Worm (Caenorhabditis elegans) whole organism, L4 larva: ENCODE measurements around the gene C17H12.11.

Experiments
- F26F4.8 ChIP-seq: fragments of 200-800 bp; sonication (Bioruptor generic); conservative IDR thresholded peaks from 2 replicates; pipeline ENCODE4 v1.3.6; 2022; ENCODE audit warnings: missing genetic modification characterization, missing compliant biosample characterization
- ceh-44 ChIP-seq: fragments of 200-800 bp; sonication (Bioruptor generic); IDR thresholded peaks from 2 replicates; pipeline ENCODE4 v1.3.6; 2022; ENCODE audit warnings: missing genetic modification reagents, missing genetic modification characterization, missing compliant biosample characterization
- dpl-1 ChIP-seq: fragments of 150-350 bp; optimal IDR thresholded peaks from 2 replicates; lab custom pipeline; 2014; ENCODE audit warnings: missing biosample characterization, missing genetic modification reagents, missing genetic modification characterization
- fkh-10 ChIP-seq: fragments of 150-350 bp; optimal IDR thresholded peaks from 2 replicates; lab custom pipeline; 2014; ENCODE audit warnings: missing biosample characterization, missing genetic modification reagents, missing genetic modification characterization
- hlh-30 ChIP-seq: sonication (generic microtip); optimal IDR thresholded peaks from 2 replicates; lab custom pipeline; 2017; ENCODE audit warnings: antibody characterized with exemption, mild to moderate bottlenecking, missing genetic modification characterization, missing compliant biosample characterization; ENCODE audit not compliant: insufficient read depth
- hmg-1.1 ChIP-seq: fragments of 200-800 bp; sonication (Bioruptor generic); IDR thresholded peaks from 2 replicates; pipeline ENCODE4 v1.3.6; 2022; ENCODE audit warnings: missing genetic modification reagents, missing genetic modification characterization, missing compliant biosample characterization
- nhr-28 ChIP-seq: fragments of 150-350 bp; optimal IDR thresholded peaks from 2 replicates; lab custom pipeline; 2014; ENCODE audit warnings: missing biosample characterization, missing genetic modification characterization
- rbr-2 ChIP-seq: sonication (generic microtip); optimal IDR thresholded peaks from 2 replicates; lab custom pipeline; 2016; ENCODE audit warnings: missing genotype, missing genetic modification characterization, missing compliant biosample characterization
- skn-1 ChIP-seq: fragments of 150-350 bp; optimal IDR thresholded peaks from 2 replicates; lab custom pipeline; 2014; ENCODE audit warnings: missing biosample characterization, missing genetic modification characterization

DNA sequence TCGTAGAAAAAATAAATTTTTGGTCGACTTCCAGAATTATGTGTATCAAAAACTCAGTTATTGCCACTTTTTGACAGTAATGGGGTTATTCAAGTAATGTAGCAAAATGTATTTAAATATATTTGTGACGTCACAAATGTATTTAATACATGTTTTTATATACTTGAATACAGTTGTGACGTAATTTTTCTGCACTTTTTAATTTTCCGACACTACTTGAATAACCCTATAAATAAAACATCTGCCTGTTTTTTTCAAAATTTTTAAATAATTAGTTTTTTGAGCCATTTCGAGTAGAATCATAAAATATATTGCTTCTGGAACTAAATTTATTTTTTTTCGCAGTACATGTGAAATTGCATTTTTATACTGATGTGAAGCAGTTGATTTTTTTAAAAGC, 1.1 kb downstream of the C17H12.11 start:
- TF ChIP-seq skn-1 (tag; lab: Kevin White, UChicago) (no peak), rbr-2 (tag; lab: Kevin White, UChicago) (no peak), hmg-1.1 (GFP tag; lab: Robert Waterston, UW) (no peak), nhr-28 (tag; lab: Kevin White, UChicago) (no peak), hlh-30 (no peak), dpl-1 (no peak), F26F4.8 (GFP tag; lab: Robert Waterston, UW) (no peak), ceh-44 (GFP tag; lab: Robert Waterston, UW) (no peak), fkh-10 (GFP tag; lab: Kevin White, UChicago) (no peak)
